Fruit fly (Drosophila melanogaster) whole organism, prepupa: ENCODE measurements around the gene Trim9.

Experiments
- Blimp-1 ChIP-seq: fragments of 200-800 bp; sonication (Bioruptor generic); optimal IDR thresholded peaks from 3 replicates; lab custom pipeline; 2017; ENCODE audit warnings: missing biosample characterization, missing genetic modification characterization, mild to moderate bottlenecking, moderate library complexity, missing genetic modification reagents
- CG10631 ChIP-seq: fragments of 200-800 bp; sonication (Bioruptor generic); optimal IDR thresholded peaks from 2 replicates; lab custom pipeline; 2016; ENCODE audit warnings: missing biosample characterization, missing genetic modification characterization
- CG10669 ChIP-seq: fragments of 200-800 bp; sonication (Bioruptor generic); optimal IDR thresholded peaks from 3 replicates; lab custom pipeline; 2018; ENCODE audit warnings: missing biosample characterization, mild to moderate bottlenecking, missing genetic modification characterization, moderate library complexity
- CG11294 ChIP-seq: fragments of 200-800 bp; sonication (Bioruptor generic); IDR thresholded peaks from 2 replicates; pipeline ENCODE4 v1.3.6; 2022; ENCODE audit warnings: missing biosample characterization, missing genetic modification characterization
- CG11762 ChIP-seq: fragments of 200-800 bp; sonication (Bioruptor generic); optimal IDR thresholded peaks from 3 replicates; lab custom pipeline; 2016; ENCODE audit warnings: missing biosample characterization, missing genetic modification characterization; ENCODE audit not compliant: insufficient read depth
- CG11902 ChIP-seq: fragments of 200-800 bp; sonication (Bioruptor generic); optimal IDR thresholded peaks from 3 replicates; lab custom pipeline; 2016; ENCODE audit warnings: missing biosample characterization, missing genetic modification characterization
- CG15336 ChIP-seq: fragments of 200-800 bp; sonication (Bioruptor generic); IDR thresholded peaks from 2 replicates; pipeline ENCODE4 v1.3.6; 2022; ENCODE audit warnings: missing biosample characterization, missing genetic modification characterization
- CG1621 ChIP-seq: fragments of 200-800 bp; sonication (Bioruptor generic); optimal IDR thresholded peaks from 3 replicates; lab custom pipeline; 2018; ENCODE audit warnings: missing biosample characterization, mild to moderate bottlenecking, missing genetic modification characterization
- CG3032 ChIP-seq: fragments of 200-800 bp; optimal IDR thresholded peaks from 2 replicates; lab custom pipeline; 2019; ENCODE audit warnings: missing biosample characterization, mild to moderate bottlenecking, missing genetic modification characterization, moderate library complexity
- CG31627 ChIP-seq: fragments of 200-800 bp; sonication (Bioruptor generic); optimal IDR thresholded peaks from 3 replicates; lab custom pipeline; 2016; ENCODE audit warnings: missing biosample characterization, missing genetic modification characterization
- CG32006 ChIP-seq: fragments of 200-800 bp; sonication (Bioruptor generic); optimal IDR thresholded peaks from 3 replicates; lab custom pipeline; 2017; ENCODE audit warnings: missing biosample characterization, mild to moderate bottlenecking, missing genetic modification characterization
- CG34406 ChIP-seq: fragments of 200-800 bp; sonication (Bioruptor generic); optimal IDR thresholded peaks from 3 replicates; lab custom pipeline; 2016; ENCODE audit warnings: missing biosample characterization, missing genetic modification characterization
- CG6163 ChIP-seq: fragments of 200-800 bp; sonication (Bioruptor generic); IDR thresholded peaks from 3 replicates; pipeline ENCODE4 v1.3.6; 2022; ENCODE audit warnings: missing biosample characterization, missing genetic modification characterization
- CG6276 ChIP-seq: fragments of 200-800 bp; sonication (Bioruptor generic); optimal IDR thresholded peaks from 2 replicates; lab custom pipeline; 2017; ENCODE audit warnings: missing biosample characterization, mild to moderate bottlenecking, missing genetic modification characterization
- CG6792 ChIP-seq: fragments of 200-800 bp; sonication (Bioruptor generic); optimal IDR thresholded peaks from 3 replicates; lab custom pipeline; 2016; ENCODE audit warnings: missing biosample characterization, missing genetic modification characterization
- CG6808 ChIP-seq: fragments of 200-800 bp; sonication (Bioruptor generic); optimal IDR thresholded peaks from 3 replicates; lab custom pipeline; 2017; ENCODE audit warnings: missing biosample characterization, missing genetic modification characterization, mild to moderate bottlenecking, moderate library complexity, missing genetic modification reagents
- CG6854 ChIP-seq: fragments of 200-800 bp; sonication (Bioruptor generic); optimal IDR thresholded peaks from 2 replicates; lab custom pipeline; 2017; ENCODE audit warnings: missing biosample characterization, mild to moderate bottlenecking, missing genetic modification characterization
- CG7368 ChIP-seq: fragments of 200-800 bp; sonication (Bioruptor generic); optimal IDR thresholded peaks from 3 replicates; lab custom pipeline; 2016; ENCODE audit warnings: missing biosample characterization, missing genetic modification characterization
- CG8319 ChIP-seq: fragments of 200-800 bp; sonication (Bioruptor generic); optimal IDR thresholded peaks from 3 replicates; lab custom pipeline; 2016; ENCODE audit warnings: missing biosample characterization, missing genetic modification characterization
- CG8632 ChIP-seq: fragments of 200-800 bp; sonication (Bioruptor generic); optimal IDR thresholded peaks from 3 replicates; lab custom pipeline; 2016; ENCODE audit warnings: missing biosample characterization, missing genetic modification characterization
- CG9139 ChIP-seq: fragments of 200-800 bp; sonication (Bioruptor generic); optimal IDR thresholded peaks from 3 replicates; lab custom pipeline; 2017; ENCODE audit warnings: missing biosample characterization, mild to moderate bottlenecking, missing genetic modification characterization
- Eip75B ChIP-seq: fragments of 200-800 bp; sonication (Bioruptor generic); optimal IDR thresholded peaks from 3 replicates; lab custom pipeline; 2016; ENCODE audit warnings: missing biosample characterization, missing genetic modification characterization
- Eip78C ChIP-seq: fragments of 200-800 bp; sonication (Bioruptor generic); peaks from one replicate; lab custom pipeline; 2016; ENCODE audit warnings: missing biosample characterization, missing genetic modification characterization
- Eip93F ChIP-seq: fragments of 200-800 bp; sonication (Bioruptor generic); optimal IDR thresholded peaks from 2 replicates; lab custom pipeline; 2016; ENCODE audit warnings: missing biosample characterization, mild to moderate bottlenecking, missing genetic modification characterization
- Ets21C ChIP-seq: fragments of 200-800 bp; sonication (Bioruptor generic); optimal IDR thresholded peaks from 3 replicates; lab custom pipeline; 2016; ENCODE audit warnings: missing biosample characterization, missing genetic modification characterization
- Ets96B ChIP-seq: fragments of 200-800 bp; optimal IDR thresholded peaks from 2 replicates; lab custom pipeline; 2019; ENCODE audit warnings: missing biosample characterization, mild to moderate bottlenecking, missing genetic modification characterization, moderate library complexity
- Gug ChIP-seq: fragments of 200-800 bp; sonication (Bioruptor generic); IDR thresholded peaks from 2 replicates; pipeline ENCODE4 v1.3.6; 2022; ENCODE audit warnings: missing biosample characterization, missing genetic modification characterization
- Hr38 ChIP-seq: sonication (Bioruptor generic); optimal IDR thresholded peaks from 2 replicates; lab custom pipeline; 2016; ENCODE audit warnings: missing biosample characterization, missing genetic modification characterization
- Hr39 ChIP-seq: fragments of 200-800 bp; sonication (Bioruptor generic); optimal IDR thresholded peaks from 2 replicates; lab custom pipeline; 2016; ENCODE audit warnings: missing biosample characterization, missing genetic modification characterization
- Hr4 ChIP-seq: fragments of 200-800 bp; sonication (Bioruptor generic); optimal IDR thresholded peaks from 3 replicates; lab custom pipeline; 2016; ENCODE audit warnings: missing biosample characterization, missing genetic modification characterization
- Lpt ChIP-seq: fragments of 200-800 bp; sonication (Bioruptor generic); optimal IDR thresholded peaks from 3 replicates; lab custom pipeline; 2016; ENCODE audit warnings: missing biosample characterization, missing genetic modification characterization
- Met ChIP-seq: fragments of 200-800 bp; sonication (Bioruptor generic); optimal IDR thresholded peaks from 3 replicates; lab custom pipeline; 2016; ENCODE audit warnings: missing biosample characterization, missing genetic modification characterization
- OdsH ChIP-seq: fragments of 200-800 bp; sonication (Bioruptor generic); optimal IDR thresholded peaks from 3 replicates; lab custom pipeline; 2016; ENCODE audit warnings: missing biosample characterization, missing genetic modification characterization
- Smox ChIP-seq: fragments of 200-800 bp; sonication (Bioruptor generic); optimal IDR thresholded peaks from 3 replicates; lab custom pipeline; 2016; ENCODE audit warnings: missing biosample characterization, missing genetic modification characterization
- Sox102F ChIP-seq: fragments of 200-800 bp; sonication (Bioruptor generic); optimal IDR thresholded peaks from 2 replicates; lab custom pipeline; 2016; ENCODE audit warnings: missing biosample characterization, mild to moderate bottlenecking, missing genetic modification characterization
- Sox14 ChIP-seq: fragments of 200-800 bp; sonication (Bioruptor generic); optimal IDR thresholded peaks from 3 replicates; lab custom pipeline; 2016; ENCODE audit warnings: missing biosample characterization, missing genetic modification characterization
- Sox15 ChIP-seq: fragments of 200-800 bp; sonication (Bioruptor generic); optimal IDR thresholded peaks from 3 replicates; lab custom pipeline; 2016; ENCODE audit warnings: missing biosample characterization, missing genetic modification characterization
- achi ChIP-seq: fragments of 200-800 bp; sonication (Bioruptor generic); optimal IDR thresholded peaks from 3 replicates; lab custom pipeline; 2016; ENCODE audit warnings: missing biosample characterization, missing genetic modification characterization
- acj6 ChIP-seq: fragments of 200-800 bp; sonication (Bioruptor generic); optimal IDR thresholded peaks from 3 replicates; lab custom pipeline; 2016; ENCODE audit warnings: missing biosample characterization, missing genetic modification characterization
- cyc ChIP-seq: fragments of 200-800 bp; sonication (Bioruptor generic); optimal IDR thresholded peaks from 3 replicates; lab custom pipeline; 2016; ENCODE audit warnings: missing biosample characterization, missing genetic modification characterization
- eg ChIP-seq: fragments of 200-800 bp; sonication (Bioruptor generic); IDR thresholded peaks from 3 replicates; pipeline ENCODE4 v1.3.6; 2022; ENCODE audit warnings: missing biosample characterization, missing genetic modification characterization
- esn ChIP-seq: fragments of 200-800 bp; sonication (Bioruptor generic); optimal IDR thresholded peaks from 2 replicates; lab custom pipeline; 2016; ENCODE audit warnings: missing biosample characterization, mild to moderate bottlenecking, missing genetic modification characterization, moderate library complexity
- fd59A ChIP-seq: fragments of 200-800 bp; sonication (Bioruptor generic); optimal IDR thresholded peaks from 2 replicates; lab custom pipeline; 2017; ENCODE audit warnings: missing biosample characterization, mild to moderate bottlenecking, missing genetic modification characterization, missing genetic modification reagents
- fd85E ChIP-seq: fragments of 200-800 bp; sonication (Bioruptor generic); optimal IDR thresholded peaks from 3 replicates; lab custom pipeline; 2016; ENCODE audit warnings: missing biosample characterization, missing genetic modification characterization
- fkh ChIP-seq: fragments of 200-800 bp; sonication (Bioruptor generic); optimal IDR thresholded peaks from 3 replicates; lab custom pipeline; 2017; ENCODE audit warnings: missing biosample characterization, mild to moderate bottlenecking, missing genetic modification characterization, moderate library complexity
- lz ChIP-seq: fragments of 200-800 bp; sonication (Bioruptor generic); optimal IDR thresholded peaks from 3 replicates; lab custom pipeline; 2016; ENCODE audit warnings: missing biosample characterization, missing genetic modification characterization
- net ChIP-seq: fragments of 200-800 bp; sonication (Bioruptor generic); optimal IDR thresholded peaks from 3 replicates; lab custom pipeline; 2016; ENCODE audit warnings: missing biosample characterization, missing genetic modification characterization
- pdm3 ChIP-seq: fragments of 200-800 bp; sonication (Bioruptor generic); optimal IDR thresholded peaks from 3 replicates; lab custom pipeline; 2016; ENCODE audit warnings: missing biosample characterization, missing genetic modification characterization
- spab ChIP-seq: fragments of 200-800 bp; sonication (Bioruptor generic); optimal IDR thresholded peaks from 2 replicates; lab custom pipeline; 2017; ENCODE audit warnings: missing biosample characterization, mild to moderate bottlenecking, missing genetic modification characterization, missing genetic modification reagents
- ss ChIP-seq, 2 experiments: fragments of 200-800 bp; sonication (Bioruptor generic); optimal IDR thresholded peaks; 2 replicates in 1 of 2; 3 replicates in 1 of 2; lab custom pipeline; 2017 to 2018; ENCODE audit warnings: mild to moderate bottlenecking in 2 of 2, missing biosample characterization in 2 of 2, missing genetic modification characterization in 2 of 2, moderate library complexity in 1 of 2
- svp ChIP-seq: fragments of 200-800 bp; sonication (Bioruptor generic); peaks from one replicate; lab custom pipeline; 2016; ENCODE audit warnings: missing biosample characterization, missing genetic modification characterization
- vri ChIP-seq: fragments of 200-800 bp; sonication (Bioruptor generic); optimal IDR thresholded peaks from 3 replicates; lab custom pipeline; 2016; ENCODE audit warnings: missing biosample characterization, mild to moderate bottlenecking, missing genetic modification characterization

Gene Trim9

dm6 chr2L:10519225-10519624 lies 25.5 kb upstream of the Trim9 start:
- TF ChIP-seq fkh (GFP tag; lab: Kevin White, UChicago) (no peak), CG6276 (GFP tag; lab: Kevin White, UChicago) (peak; percentile 67), OdsH (GFP tag; lab: Kevin White, UChicago) (peak; percentile 85), lz (peak; percentile 89), CG6854 (GFP tag; lab: Kevin White, UChicago) (peak; percentile 64), Sox102F (GFP tag; lab: Kevin White, UChicago) (peak; percentile 90), CG11762 (GFP tag; lab: Kevin White, UChicago) (peak; percentile 63), vri (peak; percentile 71), spab (GFP tag; lab: Kevin White, UChicago) (peak; percentile 80), eg (GFP tag; lab: Robert Waterston, UW) (peak; percentile 86), CG6163 (GFP tag; lab: Robert Waterston, UW) (peak; percentile 89), CG7368 (GFP tag; lab: Kevin White, UChicago) (peak; percentile 79), fd85E (GFP tag; lab: Kevin White, UChicago) (peak; percentile 52), Ets96B (tag; lab: Kevin White, UChicago) (peak; percentile 91), CG1621 (peak; percentile 84), esn (GFP tag; lab: Kevin White, UChicago) (peak; percentile 94), Hr4 (GFP tag; lab: Kevin White, UChicago) (peak; percentile 67), CG31627 (GFP tag; lab: Kevin White, UChicago) (peak; percentile 90), CG9139 (peak; percentile 63), Smox (GFP tag; lab: Kevin White, UChicago) (peak; percentile 87), CG6792 (GFP tag; lab: Kevin White, UChicago) (peak; percentile 91), pdm3 (GFP tag; lab: Kevin White, UChicago) (peak; percentile 89), acj6 (GFP tag; lab: Kevin White, UChicago) (peak; percentile 85), CG15336 (peak; percentile 82), ss (GFP tag; optimal IDR thresholded peaks at IDR 0.05; lab: Kevin White, UChicago) (peak; percentile 71 to 84), Lpt (GFP tag; lab: Kevin White, UChicago) (peak; percentile 62), Hr39 (GFP tag; lab: Kevin White, UChicago) (peak; percentile 91), CG10669 (GFP tag; lab: Kevin White, UChicago) (peak; percentile 88), Ets21C (GFP tag; lab: Kevin White, UChicago) (peak; percentile 77), Eip78C (GFP tag; lab: Kevin White, UChicago) (peak; percentile 98), Gug (peak; percentile 63), CG6808 (GFP tag; lab: Kevin White, UChicago) (peak; percentile 77), cyc (GFP tag; lab: Kevin White, UChicago) (peak; percentile 90), CG11294 (GFP tag; lab: Robert Waterston, UW) (peak; percentile 67), CG3032 (tag; lab: Kevin White, UChicago) (peak; percentile 84), Sox15 (GFP tag; lab: Kevin White, UChicago) (peak; percentile 80), Met (GFP tag; lab: Kevin White, UChicago) (peak; percentile 87), fd59A (peak; percentile 76), CG34406 (GFP tag; lab: Kevin White, UChicago) (peak; percentile 88), Eip93F (GFP tag; lab: Kevin White, UChicago) (peak; percentile 47), Hr38 (no peak), net (GFP tag; lab: Kevin White, UChicago) (peak; percentile 81), CG11902 (GFP tag; lab: Kevin White, UChicago) (peak; percentile 85), CG8319 (GFP tag; lab: Kevin White, UChicago) (peak; percentile 80), Blimp-1 (GFP tag; lab: Kevin White, UChicago) (peak; percentile 61), CG10631 (peak; percentile 76), svp (GFP tag; lab: Kevin White, UChicago) (peak; percentile 96), CG32006 (peak; percentile 66), Eip75B (peak; percentile 87), Sox14 (GFP tag; lab: Kevin White, UChicago) (peak; percentile 91), achi (GFP tag; lab: Kevin White, UChicago) (peak; percentile 83), CG8632 (GFP tag; lab: Kevin White, UChicago) (peak; percentile 85)
